Fruit fly (Drosophila melanogaster) Kc167 (cell line): ENCODE results near the gene NimC2.

ENCODE experiments used
- Myc ChIP-seq: fragments of >200 bp; optimal IDR thresholded peaks from 2 replicates; lab custom pipeline; 2017; ENCODE audit warnings: missing external identifiers
- Sin3A ChIP-seq: fragments of >200 bp; optimal IDR thresholded peaks from 2 replicates; lab custom pipeline; 2018; ENCODE audit warnings: missing external identifiers
- h ChIP-seq: fragments of >200 bp; optimal IDR thresholded peaks from 3 replicates; lab custom pipeline; 2018; ENCODE audit warnings: missing external identifiers
- ttk ChIP-seq: sonication (Bioruptor generic); optimal IDR thresholded peaks from 2 replicates; lab custom pipeline; 2017; ENCODE audit warnings: missing external identifiers

dm6 chr2L:13957239-13957638 lies 22.7 kb upstream of the NimC2 start, which contains the start of gene NimA:
- TF ChIP-seq Sin3A (lab: Kevin White, UChicago), result no peak
- no peak for TF ChIP-seq h (lab: Kevin White, UChicago)
- TF ChIP-seq ttk (lab: Kevin White, UChicago), result no peak
- no peak for TF ChIP-seq Myc (lab: Kevin White, UChicago)
